Fruit fly (Drosophila melanogaster): ENCODE measurements around the gene Zif.

Zif gene

dm6 chr3R:6427619-6428378 lies 29.1 kb upstream of the Zif start (continued):
- TF ChIP-seq CG11762 (GFP tag; optimal IDR thresholded peaks at IDR 0.05; ENCODE audit: insufficient read depth) (peak; percentile 33), topi (GFP tag; optimal IDR thresholded peaks at IDR 0.05) (peak; percentile 43), CG11294 (GFP tag; IDR thresholded peaks at IDR 0.05) (no peak), OdsH (GFP tag; optimal IDR thresholded peaks at IDR 0.05) (peak; percentile 59), CG10669 (GFP tag; optimal IDR thresholded peaks at IDR 0.05) (peak; percentile 55), CG6792 (GFP tag; optimal IDR thresholded peaks at IDR 0.05) (peak; percentile 51), CG34406 (GFP tag; optimal IDR thresholded peaks at IDR 0.05) (peak; percentile 29), Blimp-1 (GFP tag; optimal IDR thresholded peaks at IDR 0.05) (no peak), Ets96B (tag; optimal IDR thresholded peaks at IDR 0.05) (peak; percentile 61), Hr38 (GFP tag; optimal IDR thresholded peaks at IDR 0.05) (no peak), Hr4 (GFP tag; optimal IDR thresholded peaks at IDR 0.05) (peak; percentile 38), fd85E (GFP tag; optimal IDR thresholded peaks at IDR 0.05) (no peak), Eip93F (GFP tag; optimal IDR thresholded peaks at IDR 0.05) (no peak), Lpt (GFP tag; optimal IDR thresholded peaks at IDR 0.05) (no peak), lz (GFP tag; optimal IDR thresholded peaks at IDR 0.05) (peak; percentile 55), Gug (GFP tag; IDR thresholded peaks at IDR 0.05) (no peak), Ets21C (GFP tag; optimal IDR thresholded peaks at IDR 0.05) (peak; percentile 23), CG9139 (GFP tag; optimal IDR thresholded peaks at IDR 0.05) (no peak), CG10631 (GFP tag; optimal IDR thresholded peaks at IDR 0.05) (peak; percentile 61), CG11902 (GFP tag; optimal IDR thresholded peaks at IDR 0.05) (peak; percentile 5), spab (GFP tag; optimal IDR thresholded peaks at IDR 0.05) (peak; percentile 29), cyc (GFP tag; optimal IDR thresholded peaks at IDR 0.05) (peak; percentile 49), ss (GFP tag; optimal IDR thresholded peaks at IDR 0.05) (peak; percentile 17 to 26), Sox15 (GFP tag; optimal IDR thresholded peaks at IDR 0.05) (no peak), CG8319 (GFP tag; optimal IDR thresholded peaks at IDR 0.05) (peak; percentile 27), CG8632 (GFP tag; optimal IDR thresholded peaks at IDR 0.05) (peak; percentile 25), CG6854 (GFP tag; optimal IDR thresholded peaks at IDR 0.05) (no peak), CG6276 (GFP tag; optimal IDR thresholded peaks at IDR 0.05) (peak; percentile 9), achi (GFP tag; optimal IDR thresholded peaks at IDR 0.05) (peak; percentile 57), acj6 (GFP tag; optimal IDR thresholded peaks at IDR 0.05) (peak; percentile 52), CG6808 (GFP tag; optimal IDR thresholded peaks at IDR 0.05) (peak; percentile 3), Sox14 (GFP tag; optimal IDR thresholded peaks at IDR 0.05) (peak; percentile 61), Smox (GFP tag; optimal IDR thresholded peaks at IDR 0.05) (peak; percentile 58), CG4318 (GFP tag; optimal IDR thresholded peaks at IDR 0.05) (no peak), Met (GFP tag; optimal IDR thresholded peaks at IDR 0.05) (peak; percentile 63)

dm6 chr3R:6428935-6429334 lies 28.0 kb upstream of the Zif start:
- TF ChIP-seq fkh (GFP tag; optimal IDR thresholded peaks at IDR 0.05) (no peak), Sox15 (GFP tag; optimal IDR thresholded peaks at IDR 0.05) (no peak), CG9139 (GFP tag; optimal IDR thresholded peaks at IDR 0.05) (no peak), vri (GFP tag; optimal IDR thresholded peaks at IDR 0.05) (no peak), Hr39 (GFP tag; optimal IDR thresholded peaks at IDR 0.05) (no peak), CG32006 (GFP tag; optimal IDR thresholded peaks at IDR 0.05) (no peak), ss (GFP tag; optimal IDR thresholded peaks at IDR 0.05) (no peak), dac (GFP tag; optimal IDR thresholded peaks at IDR 0.05) (no peak), pdm3 (GFP tag; optimal IDR thresholded peaks at IDR 0.05) (no peak), CG8632 (GFP tag; optimal IDR thresholded peaks at IDR 0.05) (no peak)

Data from whole organism, prepupa.